Fruit fly (Drosophila melanogaster): ENCODE data around the gene CG31626.
A peak's percentile ranks its signal among the peaks of the same experiment; 100 is the strongest.

CG31626 gene

dm6 chr2L:21250519-21251336, 14.2 kb upstream of the CG31626 start (continued):
- TF ChIP-seq twi (tag; optimal IDR thresholded peaks at IDR 0.05) (peak; percentile 11), CG6654 (GFP tag; optimal IDR thresholded peaks at IDR 0.05) (no peak), Dad (GFP tag; optimal IDR thresholded peaks at IDR 0.05) (no peak), TFAM (GFP tag; optimal IDR thresholded peaks at IDR 0.05) (no peak), Jarid2 (GFP tag; optimal IDR thresholded peaks at IDR 0.05) (no peak), CG34376 (GFP tag; optimal IDR thresholded peaks at IDR 0.05) (peak; percentile 68), CG15696 (tag; optimal IDR thresholded peaks at IDR 0.05) (no peak), Nf-YB (GFP tag; optimal IDR thresholded peaks at IDR 0.05) (peak; percentile 53), CG4328 (GFP tag; optimal IDR thresholded peaks at IDR 0.05) (no peak), CG4617 (GFP tag; optimal IDR thresholded peaks at IDR 0.05; ENCODE audit: borderline replicate concordance) (no peak), cas (GFP tag; IDR thresholded peaks at IDR 0.05) (no peak), abd-A (tag; optimal IDR thresholded peaks at IDR 0.05) (peak; percentile 91), zfh2 (GFP tag; optimal IDR thresholded peaks at IDR 0.05) (no peak), jumu (GFP tag; optimal IDR thresholded peaks at IDR 0.05) (no peak), stwl (tag; optimal IDR thresholded peaks at IDR 0.05) (no peak), CG6272 (GFP tag; IDR thresholded peaks at IDR 0.05) (no peak), CG7987 (GFP tag; optimal IDR thresholded peaks at IDR 0.05) (peak; percentile 17), cato (GFP tag; optimal IDR thresholded peaks at IDR 0.05; ENCODE audit: borderline replicate concordance) (no peak), Hr78 (GFP tag; optimal IDR thresholded peaks at IDR 0.05) (peak in 1 of 2 experiments; percentile 84), CG11398 (GFP tag; optimal IDR thresholded peaks at IDR 0.05) (no peak), vnd (GFP tag; IDR thresholded peaks at IDR 0.05; ENCODE audit: partially characterized antibody) (no peak), gcm2 (GFP tag; optimal IDR thresholded peaks at IDR 0.05) (no peak), odd (GFP tag; optimal IDR thresholded peaks at IDR 0.05) (no peak), Scr (GFP tag; IDR thresholded peaks at IDR 0.05; ENCODE audit: partially characterized antibody) (peak; percentile 41; the same call in 1 of the 2 replicates), tin (GFP tag; optimal IDR thresholded peaks at IDR 0.05) (no peak), Dip2 (GFP tag; IDR thresholded peaks at IDR 0.05) (no peak), Hr39 (optimal IDR thresholded peaks at IDR 0.05) (no peak), Elba2 (GFP tag; optimal IDR thresholded peaks at IDR 0.05) (no peak), CoRest (tag; optimal IDR thresholded peaks at IDR 0.05) (no peak), jigr1 (GFP tag; IDR thresholded peaks at IDR 0.05) (no peak), CG7928 (GFP tag; optimal IDR thresholded peaks at IDR 0.05) (no peak), fu2 (GFP tag; optimal IDR thresholded peaks at IDR 0.05) (no peak), pros (GFP tag; optimal IDR thresholded peaks at IDR 0.05) (peak; percentile 96), HmgZ (tag; optimal IDR thresholded peaks at IDR 0.05) (peak; percentile 24), crc (GFP tag; optimal IDR thresholded peaks at IDR 0.05) (no peak), CG13123 (GFP tag; optimal IDR thresholded peaks at IDR 0.05) (no peak), bowl (GFP tag; IDR thresholded peaks at IDR 0.05) (peak; percentile 34; the same call in 1 of the 2 replicates), CG4707 (GFP tag; optimal IDR thresholded peaks at IDR 0.05) (no peak), zfh1 (GFP tag; IDR thresholded peaks at IDR 0.05) (no peak), CG5245 (GFP tag; optimal IDR thresholded peaks at IDR 0.05) (no peak), CG1792 (GFP tag; optimal IDR thresholded peaks at IDR 0.05) (no peak), D19A (tag; optimal IDR thresholded peaks at IDR 0.05) (peak; percentile 33), mld (GFP tag; IDR thresholded peaks at IDR 0.05; ENCODE audit: partially characterized antibody) (no peak), CG8290 (GFP tag; optimal IDR thresholded peaks at IDR 0.05) (peak; percentile 11), CG8290 (tag; optimal IDR thresholded peaks at IDR 0.05) (no peak), CG12219 (GFP tag; optimal IDR thresholded peaks at IDR 0.05) (no peak), CG7786 (GFP tag; optimal IDR thresholded peaks at IDR 0.05) (no peak), Six4 (GFP tag; optimal IDR thresholded peaks at IDR 0.05) (no peak), chn (GFP tag; optimal IDR thresholded peaks at IDR 0.05) (peak; percentile 29), Nf-YC (tag; optimal IDR thresholded peaks at IDR 0.05) (peak; percentile 59)

Measured in whole organism, embryonic.